Fruit fly (Drosophila melanogaster): ENCODE measurements around the gene CG42654.

The CG42654 gene

dm6 chr3L:19922833-19923745 lies 31.2 kb downstream of the CG42654 start, which contains the start of gene Pfdn6 (continued):
- TF ChIP-seq H15 (GFP tag; IDR thresholded peaks at IDR 0.05) (peak; percentile 57; the same call in 1 of the 3 replicates), vnd (GFP tag; IDR thresholded peaks at IDR 0.05; ENCODE audit: partially characterized antibody) (peak; percentile 83), Dfd (GFP tag; optimal IDR thresholded peaks at IDR 0.05) (peak in 1 of 2 experiments; percentile 26), CG13296 (GFP tag; optimal IDR thresholded peaks at IDR 0.05) (no peak), Deaf1 (tag; optimal IDR thresholded peaks at IDR 0.05) (no peak), CG7556 (GFP tag; optimal IDR thresholded peaks at IDR 0.05) (peak; percentile 64), CG33557 (GFP tag; optimal IDR thresholded peaks at IDR 0.05) (peak; percentile 24), her (GFP tag; optimal IDR thresholded peaks at IDR 0.05) (peak; percentile 64), ssp (GFP tag; IDR thresholded peaks at IDR 0.05) (peak; percentile 69), CG14667 (GFP tag; IDR thresholded peaks at IDR 0.05) (no peak), CG2875 (GFP tag; optimal IDR thresholded peaks at IDR 0.05) (no peak), Meics (GFP tag; optimal IDR thresholded peaks at IDR 0.05) (no peak), CG10979 (tag; optimal IDR thresholded peaks at IDR 0.05) (peak; percentile 85), pum (GFP tag; optimal IDR thresholded peaks at IDR 0.05) (peak; percentile 36), cg (GFP tag; optimal IDR thresholded peaks at IDR 0.05) (no peak), CG10462 (GFP tag; optimal IDR thresholded peaks at IDR 0.05) (peak; percentile 40), Atf6 (GFP tag; IDR thresholded peaks at IDR 0.05) (peak; percentile 73), CG9609 (GFP tag; optimal IDR thresholded peaks at IDR 0.05) (peak; percentile 90), kay (GFP tag; optimal IDR thresholded peaks at IDR 0.05) (peak; percentile 50), chn (GFP tag; optimal IDR thresholded peaks at IDR 0.05) (peak; percentile 82), CG8924 (tag; optimal IDR thresholded peaks at IDR 0.05) (peak; percentile 81), CG32767 (GFP tag; IDR thresholded peaks at IDR 0.05) (peak; percentile 68), fd96Cb (tag; optimal IDR thresholded peaks at IDR 0.05) (peak; percentile 67), CG6683 (GFP tag; optimal IDR thresholded peaks at IDR 0.05) (no peak), gcm (GFP tag; optimal IDR thresholded peaks at IDR 0.05) (peak; percentile 7), tap (tag; optimal IDR thresholded peaks at IDR 0.05) (no peak), ewg (GFP tag; optimal IDR thresholded peaks at IDR 0.05) (peak; percentile 78), nerfin-2 (GFP tag; IDR thresholded peaks at IDR 0.05; ENCODE audit: partially characterized antibody) (peak; percentile 76), ap (GFP tag; IDR thresholded peaks at IDR 0.05) (peak; percentile 60), Antp (GFP tag; optimal IDR thresholded peaks at IDR 0.05) (peak; percentile 57), Aef1 (GFP tag; IDR thresholded peaks at IDR 0.05) (peak; percentile 71), Lhr (GFP tag; optimal IDR thresholded peaks at IDR 0.05) (peak; percentile 62), chinmo (GFP tag; IDR thresholded peaks at IDR 0.05; ENCODE audit: partially characterized antibody) (no peak), CG12942 (GFP tag; optimal IDR thresholded peaks at IDR 0.05) (peak; percentile 63), gsb-n (tag; optimal IDR thresholded peaks at IDR 0.05) (no peak), sug (tag; optimal IDR thresholded peaks at IDR 0.05) (peak; percentile 62), CG7372 (GFP tag; IDR thresholded peaks at IDR 0.05) (peak; percentile 67), Ets65A (GFP tag) (peak; percentile 97), onecut (GFP tag; IDR thresholded peaks at IDR 0.05) (peak; percentile 79), CG18599 (GFP tag; optimal IDR thresholded peaks at IDR 0.05) (no peak), Mad (GFP tag; optimal IDR thresholded peaks at IDR 0.05) (peak; percentile 61), Dip2 (GFP tag; IDR thresholded peaks at IDR 0.05) (peak; percentile 22; the same call in 1 of the 2 replicates), CG9215 (GFP tag; IDR thresholded peaks at IDR 0.05) (peak; percentile 56), CG7786 (GFP tag; optimal IDR thresholded peaks at IDR 0.05) (peak; percentile 85), fru (optimal IDR thresholded peaks at IDR 0.05) (no peak), CG30020 (tag; optimal IDR thresholded peaks at IDR 0.05) (peak; percentile 65), fd3F (GFP tag; optimal IDR thresholded peaks at IDR 0.05) (peak; percentile 60), CG18619 (GFP tag; optimal IDR thresholded peaks at IDR 0.05) (peak; percentile 81), pros (GFP tag; optimal IDR thresholded peaks at IDR 0.05) (no peak)

Data from whole organism, embryonic.